Fruit fly (Drosophila melanogaster) whole organism, embryonic: ENCODE results near the gene ath.

Experiments
- Atf-2 ChIP-seq: fragments of 200-800 bp; sonication (Bioruptor generic); optimal IDR thresholded peaks from 2 replicates; lab custom pipeline; 2016; ENCODE audit warnings: missing biosample characterization, missing genetic modification characterization
- CG12659 ChIP-seq: fragments of 200-800 bp; sonication (Bioruptor generic); optimal IDR thresholded peaks from 3 replicates; lab custom pipeline; 2017; ENCODE audit warnings: mild to moderate bottlenecking, missing biosample characterization, missing genetic modification reagents, missing genetic modification characterization
- CG16815 ChIP-seq: fragments of 200-800 bp; sonication (Bioruptor generic); optimal IDR thresholded peaks from 3 replicates; lab custom pipeline; 2017; ENCODE audit warnings: missing biosample characterization, mild to moderate bottlenecking, missing genetic modification characterization
- CG4328 ChIP-seq: fragments of 200-800 bp; sonication (Bioruptor generic); optimal IDR thresholded peaks from 3 replicates; lab custom pipeline; 2017; ENCODE audit warnings: missing biosample characterization, missing genetic modification reagents, missing genetic modification characterization
- CG6791 ChIP-seq: fragments of 200-800 bp; sonication (Bioruptor generic); IDR thresholded peaks from 3 replicates; pipeline ENCODE4 v1.3.6; 2022; ENCODE audit warnings: missing biosample characterization, missing genetic modification characterization; ENCODE audit not compliant: partially characterized antibody
- bab2 ChIP-seq: fragments of 200-800 bp; sonication (Bioruptor generic); optimal IDR thresholded peaks from 2 replicates; lab custom pipeline; 2016; ENCODE audit warnings: missing biosample characterization, missing genetic modification characterization

- TF ChIP-seq CG16815 (GFP tag; lab: Kevin White, UChicago) (no peak), CG6791 (GFP tag; lab: Robert Waterston, UW) (no peak), CG12659 (no peak), CG4328 (GFP tag; lab: Kevin White, UChicago) (no peak), Atf-2 (no peak), bab2 (no peak)
Measured at dm6 chr2L:10232827-10233226, 21.9 kb downstream of the ath start.
